Worm (Caenorhabditis elegans): ENCODE measurements around the gene col-102.

DNA sequence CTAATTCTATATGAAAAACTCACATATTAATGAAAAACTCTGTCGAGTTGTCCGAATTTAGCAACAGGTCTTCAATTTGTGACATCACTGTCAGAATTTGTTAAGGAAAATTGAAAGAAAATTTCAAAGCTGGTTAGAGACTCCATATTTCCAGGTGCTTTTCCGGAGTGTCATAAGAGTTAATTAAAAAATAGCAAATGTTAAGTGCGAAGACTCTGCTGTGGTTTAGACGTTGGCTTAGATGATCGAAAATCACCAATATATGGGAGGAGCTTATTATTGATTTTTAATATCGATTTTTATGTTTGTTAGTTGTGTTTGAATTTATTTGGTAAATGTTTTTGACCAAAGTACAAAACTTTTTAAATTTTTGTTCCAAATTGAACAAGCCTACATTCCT is 16.5 kb upstream of the col-102 start, which contains the start of gene C18H7.12:
- TF ChIP-seq nhr-237 (tag; optimal IDR thresholded peaks at IDR 0.05) (no peak), lin-39 (tag; optimal IDR thresholded peaks at IDR 0.05) (no peak), elt-3 (tag; optimal IDR thresholded peaks at IDR 0.05) (no peak), mab-5 (tag; optimal IDR thresholded peaks at IDR 0.05) (no peak), lsy-2 (tag; optimal IDR thresholded peaks at IDR 0.05) (no peak), aly-2 (tag; optimal IDR thresholded peaks at IDR 0.05) (no peak), mdl-1 (tag; optimal IDR thresholded peaks at IDR 0.05) (no peak)

Data from whole organism, L2 larva.